Worm (Caenorhabditis elegans) whole organism, young adult: ENCODE data around the gene rsp-1.
A peak's percentile ranks its signal among the peaks of the same experiment; 100 is the strongest.

ENCODE experiments used
- B0261.1 ChIP-seq: sonication (generic microtip); optimal IDR thresholded peaks from 2 replicates; lab custom pipeline; 2016; ENCODE audit warnings: mild to moderate bottlenecking, missing genetic modification characterization, moderate library complexity, missing compliant biosample characterization
- C06A6.2 ChIP-seq: fragments of 200-800 bp; sonication (Bioruptor generic); conservative IDR thresholded peaks from 2 replicates; pipeline ENCODE4 v1.3.6; 2022; ENCODE audit warnings: missing genetic modification characterization, missing compliant biosample characterization
- F10E7.11 ChIP-seq: sonication (generic microtip); optimal IDR thresholded peaks from 2 replicates; lab custom pipeline; 2017; ENCODE audit warnings: mild to moderate bottlenecking, missing genetic modification characterization, moderate library complexity, missing compliant biosample characterization
- F33H1.4 ChIP-seq: fragments of 200-800 bp; sonication (Bioruptor generic); IDR thresholded peaks from 2 replicates; pipeline ENCODE4 v1.3.6; 2022; ENCODE audit warnings: missing genetic modification reagents, missing genetic modification characterization, missing compliant biosample characterization
- Y95B8A.8 ChIP-seq: fragments of 200-800 bp; sonication (Bioruptor generic); IDR thresholded peaks from 2 replicates; pipeline ENCODE4 v1.3.6; 2022; ENCODE audit warnings: missing genetic modification reagents, missing genetic modification characterization, missing compliant biosample characterization
- ama-1 ChIP-seq, 3 experiments: fragments of 150-350 bp in 1 of 3; sonication (generic microtip) in 2 of 3; optimal IDR thresholded peaks; 2 replicates each; lab custom pipeline; 2014 to 2018; ENCODE audit warnings: missing biosample characterization in 2 of 3, missing genetic modification characterization in 2 of 3, missing genetic modification reagents in 2 of 3
- aptf-2 ChIP-seq: fragments of 200-800 bp; sonication (Bioruptor generic); conservative IDR thresholded peaks from 2 replicates; pipeline ENCODE4 v1.3.6; 2022; ENCODE audit warnings: missing genetic modification reagents, missing genetic modification characterization, missing compliant biosample characterization
- attf-3 ChIP-seq: fragments of 200-800 bp; sonication (Bioruptor generic); conservative IDR thresholded peaks from 2 replicates; pipeline ENCODE4 v1.3.6; 2022; ENCODE audit warnings: missing genetic modification reagents, missing genetic modification characterization, missing compliant biosample characterization
- attf-5 ChIP-seq: fragments of 200-800 bp; sonication (Bioruptor generic); optimal IDR thresholded peaks from 2 replicates; lab custom pipeline; 2018; ENCODE audit warnings: mild to moderate bottlenecking, missing genetic modification characterization, missing compliant biosample characterization
- ceh-100 ChIP-seq: fragments of 200-800 bp; sonication (Bioruptor generic); IDR thresholded peaks from 2 replicates; pipeline ENCODE4 v1.3.6; 2022; ENCODE audit warnings: missing genetic modification reagents, missing genetic modification characterization, missing compliant biosample characterization
- ceh-27 ChIP-seq: fragments of 200-800 bp; sonication (Bioruptor generic); optimal IDR thresholded peaks from 2 replicates; lab custom pipeline; 2018; ENCODE audit warnings: mild to moderate bottlenecking, missing genetic modification characterization, moderate library complexity, missing compliant biosample characterization
- ceh-91 ChIP-seq: fragments of 200-800 bp; sonication (Bioruptor generic); IDR thresholded peaks from 2 replicates; pipeline ENCODE4 v1.3.6; 2022; ENCODE audit warnings: missing genetic modification reagents, missing genetic modification characterization, missing compliant biosample characterization
- chd-7 ChIP-seq: sonication (generic microtip); optimal IDR thresholded peaks from 2 replicates; lab custom pipeline; 2016; ENCODE audit warnings: mild to moderate bottlenecking, missing genetic modification characterization, moderate library complexity, missing compliant biosample characterization
- dpl-1 ChIP-seq: fragments of 150-350 bp; optimal IDR thresholded peaks from 2 replicates; lab custom pipeline; 2014; ENCODE audit warnings: missing biosample characterization, missing genetic modification reagents, missing genetic modification characterization
- efl-1 ChIP-seq: fragments of 150-350 bp; optimal IDR thresholded peaks from 2 replicates; lab custom pipeline; 2014; ENCODE audit warnings: missing biosample characterization, missing genetic modification reagents, missing genetic modification characterization
- egl-44 ChIP-seq: fragments of 200-800 bp; sonication (Bioruptor generic); IDR thresholded peaks from 2 replicates; pipeline ENCODE4 v1.3.6; 2022; ENCODE audit warnings: missing genetic modification reagents, missing genetic modification characterization, missing compliant biosample characterization
- him-1 ChIP-seq: sonication (generic microtip); optimal IDR thresholded peaks from 2 replicates; lab custom pipeline; 2016; ENCODE audit warnings: missing genotype, missing genetic modification reagents, missing genetic modification characterization, missing compliant biosample characterization
- hmg-1.2 ChIP-seq: fragments of 200-800 bp; sonication (Bioruptor generic); IDR thresholded peaks from 2 replicates; pipeline ENCODE4 v1.3.6; 2022; ENCODE audit warnings: missing genetic modification reagents, missing genetic modification characterization, missing compliant biosample characterization
- lin-35 ChIP-seq, 3 experiments: fragments of 150-350 bp in 2 of 3; sonication (generic microtip) in 1 of 3; optimal IDR thresholded peaks; 2 replicates each; lab custom pipeline; 2014 to 2018; ENCODE audit warnings: missing biosample characterization in 3 of 3, missing genetic modification characterization in 3 of 3, missing genetic modification reagents in 3 of 3
- lsl-1 ChIP-seq: fragments of 200-800 bp; sonication (Bioruptor generic); optimal IDR thresholded peaks from 2 replicates; lab custom pipeline; 2018; ENCODE audit warnings: mild to moderate bottlenecking, missing genetic modification characterization, moderate library complexity, missing compliant biosample characterization
- madf-10 ChIP-seq: sonication (generic microtip); optimal IDR thresholded peaks from 2 replicates; lab custom pipeline; 2016; ENCODE audit warnings: mild to moderate bottlenecking, missing genetic modification characterization, missing compliant biosample characterization
- madf-3 ChIP-seq: fragments of 200-800 bp; sonication (Bioruptor generic); IDR thresholded peaks from 2 replicates; pipeline ENCODE4 v1.3.6; 2022; ENCODE audit warnings: missing genetic modification reagents, missing genetic modification characterization, missing compliant biosample characterization
- madf-6 ChIP-seq: fragments of 200-800 bp; sonication (Bioruptor generic); IDR thresholded peaks from 2 replicates; pipeline ENCODE4 v1.3.6; 2022; ENCODE audit warnings: missing genetic modification reagents, missing genetic modification characterization, missing compliant biosample characterization
- madf-8 ChIP-seq: fragments of 200-800 bp; sonication (Bioruptor generic); conservative IDR thresholded peaks from 2 replicates; pipeline ENCODE4 v1.3.6; 2022; ENCODE audit warnings: missing genetic modification reagents, missing genetic modification characterization, missing compliant biosample characterization
- mcd-1 ChIP-seq: fragments of 200-800 bp; sonication (Bioruptor generic); IDR thresholded peaks from 2 replicates; pipeline ENCODE4 v1.3.6; 2022; ENCODE audit warnings: missing genetic modification reagents, missing genetic modification characterization, missing compliant biosample characterization
- mel-28 ChIP-seq: sonication (generic microtip); optimal IDR thresholded peaks from 2 replicates; lab custom pipeline; 2016; ENCODE audit warnings: borderline replicate concordance, mild to moderate bottlenecking, missing genetic modification characterization, missing compliant biosample characterization
- nfya-2 ChIP-seq: fragments of 200-800 bp; sonication (Bioruptor generic); IDR thresholded peaks from 2 replicates; pipeline ENCODE4 v1.3.6; 2022; ENCODE audit warnings: missing genetic modification reagents, missing genetic modification characterization, missing compliant biosample characterization
- nfyb-1 ChIP-seq: fragments of 200-800 bp; sonication (Bioruptor generic); IDR thresholded peaks from 2 replicates; pipeline ENCODE4 v1.3.6; 2022; ENCODE audit warnings: missing genetic modification reagents, missing genetic modification characterization, missing compliant biosample characterization
- nhr-80 ChIP-seq: sonication (generic microtip); optimal IDR thresholded peaks from 2 replicates; lab custom pipeline; 2016; ENCODE audit warnings: missing genetic modification characterization, missing compliant biosample characterization
- nhr-90 ChIP-seq: sonication (generic microtip); optimal IDR thresholded peaks from 2 replicates; lab custom pipeline; 2016; ENCODE audit warnings: missing genotype, mild to moderate bottlenecking, missing genetic modification characterization, missing compliant biosample characterization
- pha-4 ChIP-seq: fragments of 150-350 bp; sonication (generic microtip); optimal IDR thresholded peaks from 2 replicates; lab custom pipeline; 2014; ENCODE audit warnings: missing biosample characterization, missing genetic modification reagents, missing genetic modification characterization
- rec-8 ChIP-seq, 2 experiments: sonication (generic microtip); optimal IDR thresholded peaks; 2 replicates each; lab custom pipeline; 2016; ENCODE audit warnings: mild to moderate bottlenecking in 2 of 2, missing genetic modification characterization in 2 of 2, missing genetic modification reagents in 2 of 2, missing genotype in 2 of 2, missing biosample characterization in 1 of 2, missing compliant biosample characterization in 1 of 2, moderate library complexity in 1 of 2
- repo-1 ChIP-seq: sonication (generic microtip); optimal IDR thresholded peaks from 2 replicates; lab custom pipeline; 2017; ENCODE audit warnings: mild to moderate bottlenecking, missing genetic modification characterization, missing compliant biosample characterization
- snpc-4 ChIP-seq, 5 experiments: fragments of 150-350 bp in 1 of 5; sonication (generic microtip) in 4 of 5; optimal IDR thresholded peaks; 2 replicates each; lab custom pipeline; 2014 to 2018; ENCODE audit warnings: missing genetic modification characterization in 5 of 5, missing biosample characterization in 3 of 5, antibody characterized with exemption in 2 of 5, mild to moderate bottlenecking in 2 of 5, missing compliant biosample characterization in 2 of 5, missing genotype in 2 of 5, moderate library complexity in 2 of 5, missing genetic modification reagents in 1 of 5
- somi-1 ChIP-seq: fragments of 200-800 bp; sonication (Bioruptor generic); optimal IDR thresholded peaks from 2 replicates; lab custom pipeline; 2018; ENCODE audit warnings: mild to moderate bottlenecking, missing genetic modification characterization, missing compliant biosample characterization
- tbp1 ChIP-seq: fragments of 200-800 bp; sonication (Bioruptor generic); optimal IDR thresholded peaks from 2 replicates; lab custom pipeline; 2018; ENCODE audit warnings: mild to moderate bottlenecking, missing genetic modification characterization, missing compliant biosample characterization
- ztf-18 ChIP-seq: sonication (generic microtip); optimal IDR thresholded peaks from 2 replicates; lab custom pipeline; 2016; ENCODE audit warnings: missing genotype, mild to moderate bottlenecking, missing genetic modification characterization, missing compliant biosample characterization
- ztf-26 ChIP-seq: sonication (generic microtip); optimal IDR thresholded peaks from 2 replicates; lab custom pipeline; 2017; ENCODE audit warnings: missing genetic modification characterization, missing compliant biosample characterization

The rsp-1 gene

ce11 chrII:11431584-11431983, 21.6 kb upstream of the rsp-1 start, which contains the start of gene C05D12.4:
Gene C05D12.4, plus strand, starts transcription at chrII:11431884.
- no peak for TF ChIP-seq ceh-100
- no peak for TF ChIP-seq rec-8 (tag; optimal IDR thresholded peaks at IDR 0.05; lab: Kevin White, UChicago)
- TF ChIP-seq nfya-2: no peak
- no peak for TF ChIP-seq repo-1 (tag; lab: Kevin White, UChicago)
- TF ChIP-seq Y95B8A.8 (GFP tag; lab: Robert Waterston, UW): no peak
- TF ChIP-seq madf-8: no peak
- no peak for TF ChIP-seq C06A6.2 (GFP tag; lab: Robert Waterston, UW)
- TF ChIP-seq ztf-26 (tag; lab: Kevin White, UChicago): no peak
- TF ChIP-seq ztf-18 (tag; lab: Kevin White, UChicago): no peak
- no peak for TF ChIP-seq pha-4 (tag; lab: Kevin White, UChicago)
- TF ChIP-seq madf-10 (tag; lab: Kevin White, UChicago): no peak
- no peak for TF ChIP-seq ceh-27 (GFP tag; lab: Kevin White, UChicago)
- no peak for TF ChIP-seq ceh-91 (GFP tag; lab: Robert Waterston, UW)
- no peak for TF ChIP-seq nhr-90 (tag; lab: Kevin White, UChicago)
- TF ChIP-seq tbp1: no peak
- no peak for TF ChIP-seq chd-7 (tag; lab: Kevin White, UChicago)
- TF ChIP-seq mel-28 (tag; lab: Kevin White, UChicago): no peak
- TF ChIP-seq B0261.1 (tag; lab: Kevin White, UChicago): no peak
- no peak for TF ChIP-seq him-1

- TF ChIP-seq egl-44 (GFP tag; lab: Robert Waterston, UW) (no peak), F10E7.11 (no peak), mcd-1 (GFP tag; lab: Robert Waterston, UW) (no peak), aptf-2 (GFP tag; lab: Robert Waterston, UW) (no peak)
Observed at ce11 chrII:11433942-11434341, 19.2 kb upstream of the rsp-1 start, which contains the start of gene C05D12.5. Gene C05D12.5, plus strand, starts transcription at chrII:11434242.

- TF ChIP-seq ama-1 (optimal IDR thresholded peaks at IDR 0.05; lab: Kevin White, UChicago) (no peak), ama-1 (GFP tag; optimal IDR thresholded peaks at IDR 0.05; lab: Kevin White, UChicago) (no peak), nhr-80 (tag; lab: Kevin White, UChicago) (peak; percentile 96)
- TF ChIP-seq, all 124 proteins: peak for 1
Observed at ce11 chrII:11438417-11438816, 14.7 kb upstream of the rsp-1 start, which contains the start of gene vha-6. Gene vha-6, minus strand, starts transcription at chrII:11438452.

- TF ChIP-seq snpc-4 (GFP tag; optimal IDR thresholded peaks at IDR 0.05; lab: Kevin White, UChicago) (no peak), snpc-4 (tag; optimal IDR thresholded peaks at IDR 0.05; lab: Kevin White, UChicago) (no peak), nfyb-1 (GFP tag; lab: Robert Waterston, UW) (no peak), dpl-1 (GFP tag; lab: Kevin White, UChicago) (peak; percentile 38), hmg-1.2 (0 out of 2 replicates have a peak, but pooled peaks have one; percentile 4), attf-5 (GFP tag; lab: Kevin White, UChicago) (peak; percentile 21), lsl-1 (GFP tag; lab: Kevin White, UChicago) (peak; percentile 16), attf-3 (GFP tag; lab: Robert Waterston, UW) (peak; percentile 89), ama-1 (optimal IDR thresholded peaks at IDR 0.05; lab: Kevin White, UChicago) (no peak), ama-1 (GFP tag; optimal IDR thresholded peaks at IDR 0.05; lab: Kevin White, UChicago) (no peak), madf-6 (GFP tag; lab: Robert Waterston, UW) (peak; percentile 80), lin-35 (GFP tag; optimal IDR thresholded peaks at IDR 0.05; lab: Kevin White, UChicago) (peak in 1 of 3 experiments; percentile 36), F33H1.4 (GFP tag; lab: Robert Waterston, UW) (peak; percentile 26), efl-1 (peak; percentile 73), somi-1 (no peak), ceh-91 (GFP tag; lab: Robert Waterston, UW) (peak; percentile 16; the same call in 1 of the 2 replicates), madf-3 (0 out of 2 replicates have a peak, but pooled peaks have one; percentile 40)
Observed at ce11 chrII:11440265-11440664, 12.9 kb upstream of the rsp-1 start, which contains the start of gene VW02B12L.2. Gene VW02B12L.2, minus strand, starts transcription at chrII:11440329.
